Fruit fly (Drosophila melanogaster): ENCODE data around the gene CG6481.

The CG6481 gene

dm6 chrX:18522395-18523104 is at the start of gene CG6481:
CG6481 (minus strand) TSS chrX:18522445.
- TF ChIP-seq usp (GFP tag; optimal IDR thresholded peaks at IDR 0.05), result no peak
- TF ChIP-seq Dll (optimal IDR thresholded peaks at IDR 0.05), result no peak

dm6 chrX:18565630-18566319 is 43.5 kb upstream of the CG6481 start:
- TF ChIP-seq psq (optimal IDR thresholded peaks at IDR 0.05), result no peak
- no peak for TF ChIP-seq EcR (GFP tag; optimal IDR thresholded peaks at IDR 0.05)
- no peak for TF ChIP-seq pan (optimal IDR thresholded peaks at IDR 0.05)
- TF ChIP-seq Dll (optimal IDR thresholded peaks at IDR 0.05), result no peak
- TF ChIP-seq CG8478 (optimal IDR thresholded peaks at IDR 0.05), result no peak
- TF ChIP-seq usp (GFP tag; optimal IDR thresholded peaks at IDR 0.05), result no peak

dm6 chrX:18564984-18565383 is 42.7 kb upstream of the CG6481 start:
- TF ChIP-seq Dll (optimal IDR thresholded peaks at IDR 0.05) (no peak), psq (optimal IDR thresholded peaks at IDR 0.05) (no peak), EcR (GFP tag; optimal IDR thresholded peaks at IDR 0.05) (no peak), pan (optimal IDR thresholded peaks at IDR 0.05) (no peak), usp (GFP tag; optimal IDR thresholded peaks at IDR 0.05) (no peak), CG8478 (optimal IDR thresholded peaks at IDR 0.05) (no peak)

DNA sequence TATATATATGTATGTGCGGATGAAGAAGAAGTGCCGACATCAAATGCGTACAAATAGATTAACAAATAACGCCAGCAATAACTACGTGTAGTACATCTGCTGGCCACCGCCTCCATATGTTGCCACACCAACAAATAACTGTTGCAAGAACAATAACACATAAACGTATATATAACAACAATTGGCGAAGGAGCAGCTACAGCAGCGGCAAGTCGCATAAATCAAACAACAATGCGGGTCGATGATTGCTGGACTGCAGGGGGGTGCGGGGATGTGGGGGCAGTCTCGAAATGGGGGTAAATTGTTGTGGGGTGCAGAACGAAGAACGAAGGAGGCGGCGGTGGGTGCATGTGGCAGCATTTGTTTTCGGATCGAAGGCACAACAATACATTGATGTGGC is 38.3 kb upstream of the CG6481 start:
- TF ChIP-seq pan (optimal IDR thresholded peaks at IDR 0.05) (no peak), CG8478 (optimal IDR thresholded peaks at IDR 0.05) (no peak), EcR (GFP tag; optimal IDR thresholded peaks at IDR 0.05) (no peak), Dll (optimal IDR thresholded peaks at IDR 0.05) (no peak), usp (GFP tag; optimal IDR thresholded peaks at IDR 0.05) (no peak), psq (optimal IDR thresholded peaks at IDR 0.05) (no peak)

DNA sequence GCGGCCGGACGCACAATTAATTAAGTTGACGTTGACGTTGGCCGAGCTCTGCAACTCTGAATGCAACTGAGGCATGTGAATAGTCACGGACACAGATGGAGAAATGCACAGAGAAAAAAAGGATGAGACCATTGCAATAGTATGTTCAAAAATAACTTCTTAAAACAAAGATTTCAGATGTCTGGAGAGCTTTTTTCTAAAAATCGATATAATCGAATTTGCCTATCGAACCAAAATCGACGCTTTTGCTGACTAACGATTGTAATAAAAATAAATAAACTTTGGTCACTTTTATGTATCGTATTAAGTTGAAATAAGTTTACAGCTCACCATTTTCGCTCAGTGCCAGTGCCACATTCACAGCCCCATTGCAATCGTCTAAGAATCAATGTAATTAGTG is 36.3 kb upstream of the CG6481 start:
- TF ChIP-seq usp (GFP tag; optimal IDR thresholded peaks at IDR 0.05), result no peak
- no peak for TF ChIP-seq pan (optimal IDR thresholded peaks at IDR 0.05)
- TF ChIP-seq EcR (GFP tag; optimal IDR thresholded peaks at IDR 0.05), result no peak
- TF ChIP-seq CG8478 (optimal IDR thresholded peaks at IDR 0.05), result no peak
- no peak for TF ChIP-seq psq (optimal IDR thresholded peaks at IDR 0.05)
- TF ChIP-seq Dll (optimal IDR thresholded peaks at IDR 0.05), result no peak

DNA sequence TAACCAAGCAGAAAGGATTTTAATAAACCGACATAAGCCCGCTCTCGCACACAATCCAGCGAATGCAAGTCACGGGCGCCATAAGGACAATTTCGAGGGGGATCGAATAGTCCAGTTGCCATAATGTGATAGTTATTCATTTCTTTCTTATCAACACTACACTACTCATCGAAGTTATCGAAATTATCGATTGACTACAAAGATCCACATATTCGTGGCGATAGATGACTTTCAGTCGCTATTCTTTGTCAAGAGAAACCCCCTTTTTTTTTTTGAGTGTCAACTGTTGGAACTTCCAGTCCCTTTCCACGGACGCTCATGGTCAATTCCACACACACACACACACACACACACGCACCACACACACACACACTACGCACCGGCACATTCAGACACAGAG is 32.3 kb upstream of the CG6481 start:
- TF ChIP-seq usp (GFP tag; optimal IDR thresholded peaks at IDR 0.05) (no peak), psq (optimal IDR thresholded peaks at IDR 0.05) (no peak), CG8478 (optimal IDR thresholded peaks at IDR 0.05) (no peak), EcR (GFP tag; optimal IDR thresholded peaks at IDR 0.05) (no peak), pan (optimal IDR thresholded peaks at IDR 0.05) (no peak), Dll (optimal IDR thresholded peaks at IDR 0.05) (no peak)

DNA sequence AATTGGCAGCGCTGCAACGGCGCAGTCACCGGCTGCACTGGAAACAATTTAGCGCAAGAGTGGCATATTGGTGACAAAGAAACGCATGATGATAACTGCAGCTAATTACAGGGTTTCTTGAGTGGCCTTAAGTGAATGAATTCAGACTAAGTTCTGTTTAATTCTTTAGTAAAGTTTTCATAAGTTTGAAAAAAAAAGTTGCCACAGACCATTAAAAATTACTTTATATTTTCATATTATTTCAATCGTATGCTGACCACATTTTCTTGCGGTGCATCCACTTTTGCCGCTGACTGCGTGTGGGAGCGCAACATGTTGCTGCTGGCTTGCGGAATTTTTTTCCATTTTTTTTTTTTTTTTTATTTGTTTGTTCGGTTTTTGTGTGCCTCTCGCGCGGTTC is 30.2 kb upstream of the CG6481 start:
- TF ChIP-seq usp (GFP tag; optimal IDR thresholded peaks at IDR 0.05) (no peak), psq (optimal IDR thresholded peaks at IDR 0.05) (no peak), pan (optimal IDR thresholded peaks at IDR 0.05) (no peak), Dll (optimal IDR thresholded peaks at IDR 0.05) (no peak), EcR (GFP tag; optimal IDR thresholded peaks at IDR 0.05) (no peak), CG8478 (optimal IDR thresholded peaks at IDR 0.05) (no peak)

DNA sequence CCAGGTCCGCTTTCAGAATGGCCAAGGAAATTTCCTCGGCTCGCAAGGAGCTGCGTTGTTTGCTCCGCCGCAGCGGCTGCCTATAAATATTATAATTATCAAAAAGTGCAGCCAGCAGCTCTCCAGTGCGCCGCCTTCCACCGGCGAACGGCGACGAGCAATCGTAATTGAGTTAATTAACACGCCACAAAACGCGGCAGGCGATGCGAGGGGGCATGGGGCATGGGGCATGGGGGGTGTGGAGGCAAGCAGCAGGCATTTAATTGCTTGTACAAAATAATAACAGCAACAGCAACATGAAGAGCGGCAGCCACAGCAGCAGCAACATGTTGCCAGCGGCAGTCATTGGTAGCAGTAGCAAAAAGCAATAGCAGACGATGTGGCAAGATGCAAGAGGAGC is 28.5 kb upstream of the CG6481 start:
- no peak for TF ChIP-seq EcR (GFP tag; optimal IDR thresholded peaks at IDR 0.05)
- no peak for TF ChIP-seq usp (GFP tag; optimal IDR thresholded peaks at IDR 0.05)
- TF ChIP-seq CG8478 (optimal IDR thresholded peaks at IDR 0.05), result no peak
- no peak for TF ChIP-seq psq (optimal IDR thresholded peaks at IDR 0.05)
- no peak for TF ChIP-seq pan (optimal IDR thresholded peaks at IDR 0.05)
- no peak for TF ChIP-seq Dll (optimal IDR thresholded peaks at IDR 0.05)

DNA sequence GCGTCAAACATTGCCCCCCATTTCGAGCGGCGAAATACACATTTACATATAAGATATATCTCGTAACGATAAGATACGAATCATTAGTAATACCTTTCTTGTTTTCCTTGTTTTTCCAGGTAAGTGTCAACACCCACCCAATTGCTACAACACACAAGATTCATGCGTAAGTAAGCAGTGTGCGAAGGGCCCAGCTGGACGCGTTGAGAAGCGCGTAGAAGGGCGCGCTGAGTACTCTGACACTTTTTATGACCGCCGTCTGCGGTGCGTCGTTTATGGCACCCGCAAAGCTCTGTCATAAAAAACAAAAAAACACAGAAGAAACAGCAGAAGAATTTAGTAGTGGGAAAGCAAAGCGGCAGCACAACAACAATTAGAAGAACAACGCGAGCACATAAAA is 25.5 kb upstream of the CG6481 start:
- no peak for TF ChIP-seq Dll (optimal IDR thresholded peaks at IDR 0.05)
- no peak for TF ChIP-seq pan (optimal IDR thresholded peaks at IDR 0.05)
- TF ChIP-seq EcR (GFP tag; optimal IDR thresholded peaks at IDR 0.05), result no peak
- TF ChIP-seq CG8478 (optimal IDR thresholded peaks at IDR 0.05), result no peak
- TF ChIP-seq psq (optimal IDR thresholded peaks at IDR 0.05), result no peak
- TF ChIP-seq usp (GFP tag; optimal IDR thresholded peaks at IDR 0.05), result no peak

DNA sequence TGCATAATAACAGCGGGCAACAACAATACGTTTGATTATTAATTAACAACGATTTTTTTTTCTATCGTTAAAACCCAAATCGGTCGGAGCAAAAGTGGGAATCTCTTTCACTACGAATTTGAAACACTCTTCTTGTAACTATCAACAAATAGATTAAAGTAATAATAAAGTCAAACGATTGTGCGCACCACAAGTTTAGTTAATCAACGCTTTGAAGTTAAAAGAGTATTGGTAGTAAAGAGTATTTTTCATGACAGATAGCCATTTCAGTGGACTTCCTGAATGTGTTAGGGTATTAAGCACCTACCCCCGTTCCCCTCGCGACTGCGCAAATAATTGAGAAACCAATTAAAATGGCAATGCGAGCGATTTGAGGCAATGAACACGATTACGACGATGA is 24.5 kb upstream of the CG6481 start:
- TF ChIP-seq usp (GFP tag; optimal IDR thresholded peaks at IDR 0.05) (no peak), Dll (optimal IDR thresholded peaks at IDR 0.05) (no peak), psq (optimal IDR thresholded peaks at IDR 0.05) (no peak), CG8478 (optimal IDR thresholded peaks at IDR 0.05) (no peak), pan (optimal IDR thresholded peaks at IDR 0.05) (no peak), EcR (GFP tag; optimal IDR thresholded peaks at IDR 0.05) (no peak)

DNA sequence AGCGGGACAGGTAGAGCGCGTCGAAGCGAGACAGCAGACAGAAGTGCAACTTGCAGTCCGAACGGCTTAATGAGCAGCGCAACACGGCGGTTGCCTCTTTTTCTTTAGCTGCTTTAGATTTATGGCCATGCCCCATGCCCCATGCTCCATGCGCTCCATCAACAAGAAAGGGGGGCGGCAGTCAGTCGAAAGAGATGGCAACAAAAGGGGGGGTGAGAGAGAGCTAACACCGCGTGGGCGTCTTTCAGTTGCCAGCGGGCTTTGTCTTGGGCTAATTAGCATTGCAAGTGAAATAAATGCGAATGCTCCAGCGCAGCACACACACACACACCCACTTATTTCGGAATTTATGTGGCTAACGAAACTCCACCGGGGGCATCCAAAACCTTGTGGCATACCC is 22.9 kb upstream of the CG6481 start:
- TF ChIP-seq EcR (GFP tag; optimal IDR thresholded peaks at IDR 0.05) (no peak), pan (optimal IDR thresholded peaks at IDR 0.05) (no peak), CG8478 (optimal IDR thresholded peaks at IDR 0.05) (no peak), usp (GFP tag; optimal IDR thresholded peaks at IDR 0.05) (no peak), Dll (optimal IDR thresholded peaks at IDR 0.05) (no peak), psq (optimal IDR thresholded peaks at IDR 0.05) (no peak)

- TF ChIP-seq EcR (GFP tag; optimal IDR thresholded peaks at IDR 0.05) (no peak), pan (optimal IDR thresholded peaks at IDR 0.05) (no peak), Dll (optimal IDR thresholded peaks at IDR 0.05) (no peak), CG8478 (optimal IDR thresholded peaks at IDR 0.05) (no peak), psq (optimal IDR thresholded peaks at IDR 0.05) (no peak), usp (GFP tag; optimal IDR thresholded peaks at IDR 0.05) (no peak)
Measured at dm6 chrX:18544732-18545131, 22.5 kb upstream of the CG6481 start.
